Fruit fly (Drosophila melanogaster) whole organism, prepupa: ENCODE results near the gene CG42789.
A peak's percentile ranks its signal among the peaks of the same experiment; 100 is the strongest.

Experiments used
- Blimp-1 ChIP-seq: fragments of 200-800 bp; sonication (Bioruptor generic); optimal IDR thresholded peaks from 3 replicates; lab custom pipeline; 2017; ENCODE audit warnings: missing biosample characterization, missing genetic modification characterization, mild to moderate bottlenecking, moderate library complexity, missing genetic modification reagents
- CG10631 ChIP-seq: fragments of 200-800 bp; sonication (Bioruptor generic); optimal IDR thresholded peaks from 2 replicates; lab custom pipeline; 2016; ENCODE audit warnings: missing biosample characterization, missing genetic modification characterization
- CG11294 ChIP-seq: fragments of 200-800 bp; sonication (Bioruptor generic); IDR thresholded peaks from 2 replicates; pipeline ENCODE4 v1.3.6; 2022; ENCODE audit warnings: missing biosample characterization, missing genetic modification characterization
- CG11762 ChIP-seq: fragments of 200-800 bp; sonication (Bioruptor generic); optimal IDR thresholded peaks from 3 replicates; lab custom pipeline; 2016; ENCODE audit warnings: missing biosample characterization, missing genetic modification characterization; ENCODE audit not compliant: insufficient read depth
- CG15336 ChIP-seq: fragments of 200-800 bp; sonication (Bioruptor generic); IDR thresholded peaks from 2 replicates; pipeline ENCODE4 v1.3.6; 2022; ENCODE audit warnings: missing biosample characterization, missing genetic modification characterization
- CG1621 ChIP-seq: fragments of 200-800 bp; sonication (Bioruptor generic); optimal IDR thresholded peaks from 3 replicates; lab custom pipeline; 2018; ENCODE audit warnings: missing biosample characterization, mild to moderate bottlenecking, missing genetic modification characterization
- CG16779 ChIP-seq: fragments of 200-800 bp; sonication (Bioruptor generic); optimal IDR thresholded peaks from 3 replicates; lab custom pipeline; 2017; ENCODE audit warnings: missing biosample characterization, mild to moderate bottlenecking, missing genetic modification characterization
- CG34406 ChIP-seq: fragments of 200-800 bp; sonication (Bioruptor generic); optimal IDR thresholded peaks from 3 replicates; lab custom pipeline; 2016; ENCODE audit warnings: missing biosample characterization, missing genetic modification characterization
- CG3919 ChIP-seq: fragments of 200-800 bp; sonication (Bioruptor generic); optimal IDR thresholded peaks from 3 replicates; lab custom pipeline; 2016; ENCODE audit warnings: missing biosample characterization, missing genetic modification characterization
- CG4318 ChIP-seq: fragments of 200-800 bp; sonication (Bioruptor generic); optimal IDR thresholded peaks from 3 replicates; lab custom pipeline; 2017; ENCODE audit warnings: missing biosample characterization, mild to moderate bottlenecking, missing genetic modification characterization
- CG6792 ChIP-seq: fragments of 200-800 bp; sonication (Bioruptor generic); optimal IDR thresholded peaks from 3 replicates; lab custom pipeline; 2016; ENCODE audit warnings: missing biosample characterization, missing genetic modification characterization
- CG6808 ChIP-seq: fragments of 200-800 bp; sonication (Bioruptor generic); optimal IDR thresholded peaks from 3 replicates; lab custom pipeline; 2017; ENCODE audit warnings: missing biosample characterization, missing genetic modification characterization, mild to moderate bottlenecking, moderate library complexity, missing genetic modification reagents
- CG8119 ChIP-seq: fragments of 200-800 bp; sonication (Bioruptor generic); IDR thresholded peaks from 3 replicates; pipeline ENCODE4 v1.3.6; 2022; ENCODE audit warnings: missing biosample characterization, missing genetic modification characterization
- CG8632 ChIP-seq: fragments of 200-800 bp; sonication (Bioruptor generic); optimal IDR thresholded peaks from 3 replicates; lab custom pipeline; 2016; ENCODE audit warnings: missing biosample characterization, missing genetic modification characterization
- CG9139 ChIP-seq: fragments of 200-800 bp; sonication (Bioruptor generic); optimal IDR thresholded peaks from 3 replicates; lab custom pipeline; 2017; ENCODE audit warnings: missing biosample characterization, mild to moderate bottlenecking, missing genetic modification characterization
- Eip78C ChIP-seq: fragments of 200-800 bp; sonication (Bioruptor generic); peaks from one replicate; lab custom pipeline; 2016; ENCODE audit warnings: missing biosample characterization, missing genetic modification characterization
- Ets21C ChIP-seq: fragments of 200-800 bp; sonication (Bioruptor generic); optimal IDR thresholded peaks from 3 replicates; lab custom pipeline; 2016; ENCODE audit warnings: missing biosample characterization, missing genetic modification characterization
- Gug ChIP-seq: fragments of 200-800 bp; sonication (Bioruptor generic); IDR thresholded peaks from 2 replicates; pipeline ENCODE4 v1.3.6; 2022; ENCODE audit warnings: missing biosample characterization, missing genetic modification characterization
- Hr4 ChIP-seq: fragments of 200-800 bp; sonication (Bioruptor generic); optimal IDR thresholded peaks from 3 replicates; lab custom pipeline; 2016; ENCODE audit warnings: missing biosample characterization, missing genetic modification characterization
- Lpt ChIP-seq: fragments of 200-800 bp; sonication (Bioruptor generic); optimal IDR thresholded peaks from 3 replicates; lab custom pipeline; 2016; ENCODE audit warnings: missing biosample characterization, missing genetic modification characterization
- OdsH ChIP-seq: fragments of 200-800 bp; sonication (Bioruptor generic); optimal IDR thresholded peaks from 3 replicates; lab custom pipeline; 2016; ENCODE audit warnings: missing biosample characterization, missing genetic modification characterization
- Smox ChIP-seq: fragments of 200-800 bp; sonication (Bioruptor generic); optimal IDR thresholded peaks from 3 replicates; lab custom pipeline; 2016; ENCODE audit warnings: missing biosample characterization, missing genetic modification characterization
- Sox102F ChIP-seq: fragments of 200-800 bp; sonication (Bioruptor generic); optimal IDR thresholded peaks from 2 replicates; lab custom pipeline; 2016; ENCODE audit warnings: missing biosample characterization, mild to moderate bottlenecking, missing genetic modification characterization
- Sox14 ChIP-seq: fragments of 200-800 bp; sonication (Bioruptor generic); optimal IDR thresholded peaks from 3 replicates; lab custom pipeline; 2016; ENCODE audit warnings: missing biosample characterization, missing genetic modification characterization
- achi ChIP-seq: fragments of 200-800 bp; sonication (Bioruptor generic); optimal IDR thresholded peaks from 3 replicates; lab custom pipeline; 2016; ENCODE audit warnings: missing biosample characterization, missing genetic modification characterization
- dac ChIP-seq: fragments of 200-800 bp; sonication (Bioruptor generic); optimal IDR thresholded peaks from 2 replicates; lab custom pipeline; 2017; ENCODE audit warnings: missing biosample characterization, mild to moderate bottlenecking, missing genetic modification characterization
- dsx ChIP-seq: fragments of 200-800 bp; optimal IDR thresholded peaks from 3 replicates; lab custom pipeline; 2019; ENCODE audit warnings: missing biosample characterization, mild to moderate bottlenecking, missing genetic modification characterization, moderate library complexity; ENCODE audit not compliant: poor library complexity, severe bottlenecking
- eg ChIP-seq: fragments of 200-800 bp; sonication (Bioruptor generic); IDR thresholded peaks from 3 replicates; pipeline ENCODE4 v1.3.6; 2022; ENCODE audit warnings: missing biosample characterization, missing genetic modification characterization
- esn ChIP-seq: fragments of 200-800 bp; sonication (Bioruptor generic); optimal IDR thresholded peaks from 2 replicates; lab custom pipeline; 2016; ENCODE audit warnings: missing biosample characterization, mild to moderate bottlenecking, missing genetic modification characterization, moderate library complexity
- fd59A ChIP-seq: fragments of 200-800 bp; sonication (Bioruptor generic); optimal IDR thresholded peaks from 2 replicates; lab custom pipeline; 2017; ENCODE audit warnings: missing biosample characterization, mild to moderate bottlenecking, missing genetic modification characterization, missing genetic modification reagents
- fd85E ChIP-seq: fragments of 200-800 bp; sonication (Bioruptor generic); optimal IDR thresholded peaks from 3 replicates; lab custom pipeline; 2016; ENCODE audit warnings: missing biosample characterization, missing genetic modification characterization
- fkh ChIP-seq: fragments of 200-800 bp; sonication (Bioruptor generic); optimal IDR thresholded peaks from 3 replicates; lab custom pipeline; 2017; ENCODE audit warnings: missing biosample characterization, mild to moderate bottlenecking, missing genetic modification characterization, moderate library complexity
- lz ChIP-seq: fragments of 200-800 bp; sonication (Bioruptor generic); optimal IDR thresholded peaks from 3 replicates; lab custom pipeline; 2016; ENCODE audit warnings: missing biosample characterization, missing genetic modification characterization
- net ChIP-seq: fragments of 200-800 bp; sonication (Bioruptor generic); optimal IDR thresholded peaks from 3 replicates; lab custom pipeline; 2016; ENCODE audit warnings: missing biosample characterization, missing genetic modification characterization
- pdm3 ChIP-seq: fragments of 200-800 bp; sonication (Bioruptor generic); optimal IDR thresholded peaks from 3 replicates; lab custom pipeline; 2016; ENCODE audit warnings: missing biosample characterization, missing genetic modification characterization
- salr ChIP-seq, 2 experiments: fragments of 200-800 bp; sonication (Bioruptor generic); optimal IDR thresholded peaks; 3 replicates each; lab custom pipeline; 2016 to 2018; ENCODE audit warnings: missing biosample characterization in 2 of 2, missing genetic modification characterization in 2 of 2, mild to moderate bottlenecking in 1 of 2
- svp ChIP-seq: fragments of 200-800 bp; sonication (Bioruptor generic); peaks from one replicate; lab custom pipeline; 2016; ENCODE audit warnings: missing biosample characterization, missing genetic modification characterization

CG42789 gene

dm6 chr3R:26797748-26798468 is 13.9 kb upstream of the CG42789 start (continued):
- TF ChIP-seq salr (GFP tag; optimal IDR thresholded peaks at IDR 0.05; lab: Kevin White, UChicago) (no peak), fd59A (GFP tag; lab: Kevin White, UChicago) (no peak), achi (GFP tag; lab: Kevin White, UChicago) (no peak), esn (GFP tag; lab: Kevin White, UChicago) (no peak), Hr4 (GFP tag; lab: Kevin White, UChicago) (no peak)
- TF ChIP-seq, all 60 proteins: peak for 8

DNA sequence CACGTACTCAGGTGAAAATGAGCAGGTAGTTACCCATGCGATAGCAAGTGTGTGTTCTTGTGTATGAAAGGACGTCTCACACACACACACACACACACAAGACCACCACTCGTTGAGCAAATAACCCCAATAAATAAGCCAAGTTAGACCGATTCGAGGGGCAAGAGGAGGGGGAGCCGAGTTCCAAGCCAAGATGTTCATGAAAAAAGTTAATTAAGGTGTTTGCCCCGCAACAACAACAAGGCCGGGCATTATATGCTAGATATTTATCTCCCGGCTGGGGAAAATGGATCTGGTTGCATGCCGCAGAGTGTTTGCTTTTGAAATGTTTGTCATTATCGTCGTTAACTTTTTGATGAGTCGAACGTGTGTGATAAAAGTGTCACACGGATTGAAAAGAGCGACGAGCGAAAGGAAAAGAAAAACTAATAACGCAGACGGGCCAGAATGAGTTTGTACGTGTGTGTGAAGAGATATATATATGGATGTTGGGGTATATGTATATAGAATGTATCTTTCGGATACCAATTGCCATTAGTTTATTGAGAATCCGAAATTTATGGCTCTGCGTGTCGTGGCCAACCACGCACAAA is 12.6 kb upstream of the CG42789 start:
- no peak for TF ChIP-seq dac (GFP tag; lab: Kevin White, UChicago)
- TF ChIP-seq dsx (GFP tag; lab: Kevin White, UChicago): no peak
- TF ChIP-seq salr (GFP tag; optimal IDR thresholded peaks at IDR 0.05; lab: Kevin White, UChicago): no peak
- peak; percentile 88 for TF ChIP-seq fkh
- TF ChIP-seq svp: peak; percentile 34
- no peak for TF ChIP-seq CG11762
- no peak for TF ChIP-seq CG6792 (GFP tag; lab: Kevin White, UChicago)
- no peak for TF ChIP-seq Hr4 (GFP tag; lab: Kevin White, UChicago)
- peak; percentile 14 for TF ChIP-seq Eip78C (GFP tag; lab: Kevin White, UChicago)
- TF ChIP-seq CG16779: no peak
- TF ChIP-seq CG1621 (tag; lab: Kevin White, UChicago): no peak

- TF ChIP-seq CG16779 (no peak), net (GFP tag; lab: Kevin White, UChicago) (peak; percentile 20)
These were observed 11.4 kb upstream of the CG42789 start for dm6 chr3R:26795366-26795765.

DNA sequence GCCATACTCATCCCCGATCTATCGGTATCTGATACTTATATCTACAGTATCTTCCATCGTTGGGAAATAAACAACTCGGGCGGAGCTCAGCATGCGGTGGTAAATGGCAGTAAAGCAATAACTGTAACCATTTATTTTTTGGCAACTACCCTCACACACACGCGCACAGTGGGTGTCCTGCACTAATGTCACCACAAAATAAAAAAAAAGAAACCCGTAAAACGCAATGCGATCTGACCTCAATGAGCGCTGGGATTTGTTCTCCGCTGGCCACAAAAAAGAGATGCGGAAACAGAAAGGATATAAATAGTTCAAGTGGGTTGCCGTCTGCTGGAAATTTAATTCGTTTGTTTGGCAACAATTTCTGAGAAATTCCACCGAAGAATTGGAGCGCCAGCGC is 7.8 kb upstream of the CG42789 start:
- no peak for TF ChIP-seq esn (GFP tag; lab: Kevin White, UChicago)
- TF ChIP-seq eg: no peak
- TF ChIP-seq pdm3 (GFP tag; lab: Kevin White, UChicago): no peak
- no peak for TF ChIP-seq achi (GFP tag; lab: Kevin White, UChicago)
- TF ChIP-seq CG3919 (GFP tag; lab: Kevin White, UChicago): no peak
- TF ChIP-seq salr (GFP tag; optimal IDR thresholded peaks at IDR 0.05; lab: Kevin White, UChicago): no peak
- TF ChIP-seq CG4318 (GFP tag; lab: Kevin White, UChicago): no peak
- TF ChIP-seq Ets21C: no peak
- TF ChIP-seq CG6792 (GFP tag; lab: Kevin White, UChicago): no peak
- TF ChIP-seq CG8119: no peak
- TF ChIP-seq fd85E (GFP tag; lab: Kevin White, UChicago): no peak
- no peak for TF ChIP-seq Gug (GFP tag; lab: Robert Waterston, UW)
- TF ChIP-seq CG6808 (GFP tag; lab: Kevin White, UChicago): no peak
- TF ChIP-seq CG9139: no peak

DNA sequence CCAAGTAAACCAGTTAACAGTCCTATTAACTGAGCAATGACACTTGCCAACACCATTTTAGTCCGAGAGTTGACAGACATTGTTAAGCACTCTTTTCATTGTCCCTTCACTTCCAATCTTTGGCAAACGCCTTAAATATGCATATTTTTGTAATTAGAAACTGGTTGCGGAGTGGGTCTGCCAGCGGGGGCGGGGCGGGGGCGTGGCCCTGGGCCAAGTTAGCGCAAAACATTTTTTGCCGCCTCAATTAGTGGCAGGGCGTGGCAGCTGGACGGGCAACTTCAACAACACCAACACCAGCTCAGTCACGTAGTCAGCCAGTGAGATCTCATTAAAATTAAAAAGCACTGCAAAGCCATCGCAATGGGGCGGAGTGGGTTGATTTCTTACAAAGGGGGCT is 22.3 kb downstream of the CG42789 start:
- no peak for TF ChIP-seq net (GFP tag; lab: Kevin White, UChicago)
- no peak for TF ChIP-seq CG6808 (GFP tag; lab: Kevin White, UChicago)
- no peak for TF ChIP-seq CG8632
- no peak for TF ChIP-seq CG9139
- TF ChIP-seq CG34406: no peak
- no peak for TF ChIP-seq Lpt

dm6 chr3R:26737310-26737709 is 46.7 kb downstream of the CG42789 start, which contains the start of gene CG14247:
TSS of gene CG14247 (plus strand) at chr3R:26737610.
- TF ChIP-seq Ets21C (no peak), lz (GFP tag; lab: Kevin White, UChicago) (no peak), CG15336 (GFP tag; lab: Robert Waterston, UW) (no peak), Gug (GFP tag; lab: Robert Waterston, UW) (no peak), CG10631 (no peak), pdm3 (GFP tag; lab: Kevin White, UChicago) (no peak), OdsH (GFP tag; lab: Kevin White, UChicago) (no peak), Sox102F (GFP tag; lab: Kevin White, UChicago) (no peak), CG6808 (GFP tag; lab: Kevin White, UChicago) (no peak), Blimp-1 (no peak), Sox14 (GFP tag; lab: Kevin White, UChicago) (no peak), Smox (GFP tag; lab: Kevin White, UChicago) (no peak), CG11294 (GFP tag; lab: Robert Waterston, UW) (no peak)
